Fruit fly (Drosophila melanogaster) whole organism, embryonic: ENCODE results near the gene Eip63E.
A peak's percentile ranks its signal among the peaks of the same experiment; 100 is the strongest.

ENCODE experiments used
- Ada2b ChIP-seq: fragments of 200-800 bp; sonication (Bioruptor generic); IDR thresholded peaks from 2 replicates; pipeline ENCODE4 v1.3.6; 2022; ENCODE audit warnings: missing biosample characterization, missing genetic modification characterization
- BtbVII ChIP-seq: fragments of 200-800 bp; sonication (Bioruptor generic); optimal IDR thresholded peaks from 3 replicates; lab custom pipeline; 2017; ENCODE audit warnings: missing biosample characterization, mild to moderate bottlenecking, missing genetic modification characterization
- CG1024 ChIP-seq: fragments of 200-800 bp; sonication (Bioruptor generic); IDR thresholded peaks from 2 replicates; pipeline ENCODE4 v1.3.6; 2022; ENCODE audit warnings: missing biosample characterization, missing genetic modification characterization
- CG10462 ChIP-seq: fragments of 200-800 bp; sonication (Bioruptor generic); optimal IDR thresholded peaks from 2 replicates; lab custom pipeline; 2016; ENCODE audit warnings: missing biosample characterization, missing genetic modification characterization
- CG14710 ChIP-seq: fragments of 200-800 bp; sonication (Bioruptor generic); optimal IDR thresholded peaks from 3 replicates; lab custom pipeline; 2019; ENCODE audit warnings: missing biosample characterization, mild to moderate bottlenecking, missing genetic modification characterization, moderate library complexity
- CG1602 ChIP-seq: fragments of 200-800 bp; sonication (Bioruptor generic); optimal IDR thresholded peaks from 3 replicates; lab custom pipeline; 2016; ENCODE audit warnings: missing biosample characterization, missing genetic modification characterization
- CG16813 ChIP-seq: fragments of 200-800 bp; sonication (Bioruptor generic); IDR thresholded peaks from 3 replicates; pipeline ENCODE4 v1.3.6; 2022; ENCODE audit warnings: missing biosample characterization, missing genetic modification characterization; ENCODE audit not compliant: partially characterized antibody
- CG17802 ChIP-seq: fragments of 200-800 bp; sonication (Bioruptor generic); optimal IDR thresholded peaks from 2 replicates; lab custom pipeline; 2018; ENCODE audit warnings: missing biosample characterization, mild to moderate bottlenecking, missing genetic modification characterization, moderate library complexity
- CG1832 ChIP-seq: fragments of 200-800 bp; sonication (Bioruptor generic); optimal IDR thresholded peaks from 2 replicates; lab custom pipeline; 2017; ENCODE audit warnings: missing biosample characterization, mild to moderate bottlenecking, missing genetic modification characterization, inconsistent platforms
- CG2116 ChIP-seq: fragments of 200-800 bp; sonication (Bioruptor generic); optimal IDR thresholded peaks from 3 replicates; lab custom pipeline; 2018; ENCODE audit warnings: missing biosample characterization, mild to moderate bottlenecking, missing genetic modification characterization
- CG2202 ChIP-seq: fragments of 200-800 bp; sonication (Bioruptor generic); optimal IDR thresholded peaks from 2 replicates; lab custom pipeline; 2018; ENCODE audit warnings: missing biosample characterization, mild to moderate bottlenecking, missing genetic modification characterization
- CG2889 ChIP-seq: fragments of 200-800 bp; sonication (Bioruptor generic); IDR thresholded peaks from 3 replicates; pipeline ENCODE4 v1.3.6; 2022; ENCODE audit warnings: missing biosample characterization, missing genetic modification characterization
- CG31224 ChIP-seq: fragments of 200-800 bp; sonication (Bioruptor generic); IDR thresholded peaks from 2 replicates; pipeline ENCODE4 v1.3.6; 2022; ENCODE audit warnings: missing biosample characterization, missing genetic modification characterization
- CG31388 ChIP-seq: fragments of 200-800 bp; sonication (Bioruptor generic); optimal IDR thresholded peaks from 2 replicates; lab custom pipeline; 2016; ENCODE audit warnings: missing biosample characterization, missing genetic modification characterization
- CG34224 ChIP-seq: fragments of 200-800 bp; sonication (Bioruptor generic); IDR thresholded peaks from 3 replicates; pipeline ENCODE4 v1.3.6; 2022; ENCODE audit warnings: missing biosample characterization, missing genetic modification characterization; ENCODE audit not compliant: partially characterized antibody
- CG4282 ChIP-seq: fragments of 200-800 bp; sonication (Bioruptor generic); optimal IDR thresholded peaks from 2 replicates; lab custom pipeline; 2016; ENCODE audit warnings: missing biosample characterization, missing genetic modification characterization
- CG4617 ChIP-seq: fragments of 200-800 bp; sonication (Bioruptor generic); optimal IDR thresholded peaks from 3 replicates; lab custom pipeline; 2016; ENCODE audit warnings: missing biosample characterization, missing genetic modification characterization, borderline replicate concordance
- CG4854 ChIP-seq: fragments of 200-800 bp; sonication (Bioruptor generic); optimal IDR thresholded peaks from 2 replicates; lab custom pipeline; 2016; ENCODE audit warnings: missing biosample characterization, missing genetic modification characterization, inconsistent platforms
- CG5180 ChIP-seq: fragments of 200-800 bp; sonication (Bioruptor generic); optimal IDR thresholded peaks from 3 replicates; lab custom pipeline; 2017; ENCODE audit warnings: missing biosample characterization, missing genetic modification characterization, mild to moderate bottlenecking, moderate library complexity, missing genetic modification reagents
- CG6254 ChIP-seq: fragments of 200-800 bp; sonication (Bioruptor generic); optimal IDR thresholded peaks from 3 replicates; lab custom pipeline; 2017; ENCODE audit warnings: mild to moderate bottlenecking, missing biosample characterization, missing genetic modification reagents, missing genetic modification characterization
- CG6791 ChIP-seq: fragments of 200-800 bp; sonication (Bioruptor generic); IDR thresholded peaks from 3 replicates; pipeline ENCODE4 v1.3.6; 2022; ENCODE audit warnings: missing biosample characterization, missing genetic modification characterization; ENCODE audit not compliant: partially characterized antibody
- CG9817 ChIP-seq: fragments of 200-800 bp; sonication (Bioruptor generic); optimal IDR thresholded peaks from 2 replicates; lab custom pipeline; 2018; ENCODE audit warnings: missing biosample characterization, mild to moderate bottlenecking, missing genetic modification characterization, moderate library complexity
- CHES-1-like ChIP-seq: fragments of 200-800 bp; sonication (Bioruptor generic); optimal IDR thresholded peaks from 2 replicates; lab custom pipeline; 2016; ENCODE audit warnings: missing biosample characterization, missing genetic modification characterization
- Doc2 ChIP-seq: fragments of 200-800 bp; sonication (Bioruptor generic); IDR thresholded peaks from 2 replicates; pipeline ENCODE4 v1.3.6; 2022; ENCODE audit warnings: missing biosample characterization, missing genetic modification characterization
- Fer2 ChIP-seq: fragments of 200-800 bp; sonication (Bioruptor generic); optimal IDR thresholded peaks from 2 replicates; lab custom pipeline; 2018; ENCODE audit warnings: missing biosample characterization, mild to moderate bottlenecking, missing genetic modification characterization, moderate library complexity
- HHEX ChIP-seq: fragments of 200-800 bp; sonication (Bioruptor generic); optimal IDR thresholded peaks from 3 replicates; lab custom pipeline; 2017; ENCODE audit warnings: missing biosample characterization, mild to moderate bottlenecking, missing genetic modification characterization, missing genetic modification reagents
- Hand ChIP-seq: fragments of 200-800 bp; sonication (Bioruptor generic); optimal IDR thresholded peaks from 2 replicates; lab custom pipeline; 2017; ENCODE audit warnings: mild to moderate bottlenecking, missing biosample characterization, missing genetic modification reagents, missing genetic modification characterization
- Hmx ChIP-seq: fragments of 200-800 bp; sonication (Bioruptor generic); optimal IDR thresholded peaks from 2 replicates; lab custom pipeline; 2016; ENCODE audit warnings: missing biosample characterization, missing genetic modification characterization
- Hr39 ChIP-seq: fragments of >200 bp; optimal IDR thresholded peaks from 2 replicates; lab custom pipeline; 2017
- MBD-R2 ChIP-seq: fragments of 200-800 bp; sonication (Bioruptor generic); IDR thresholded peaks from 2 replicates; pipeline ENCODE4 v1.3.6; 2022; ENCODE audit warnings: missing biosample characterization, missing genetic modification characterization
- Side ChIP-seq: fragments of 200-800 bp; sonication (Bioruptor generic); optimal IDR thresholded peaks from 2 replicates; lab custom pipeline; 2016; ENCODE audit warnings: missing biosample characterization, missing genetic modification characterization
- Sox102F ChIP-seq: fragments of 200-800 bp; sonication (Bioruptor generic); optimal IDR thresholded peaks from 2 replicates; lab custom pipeline; 2018; ENCODE audit warnings: missing biosample characterization, mild to moderate bottlenecking, missing genetic modification characterization, moderate library complexity
- Stat92E ChIP-seq, 3 experiments: fragments of >200 bp in 2 of 3; fragments of 200-800 bp in 1 of 3; sonication (Bioruptor generic) in 1 of 3; optimal IDR thresholded peaks; 2 replicates each; lab custom pipeline; 2017 to 2019; ENCODE audit warnings: missing biosample characterization in 3 of 3, missing genetic modification characterization in 3 of 3, mild to moderate bottlenecking in 1 of 3, moderate library complexity in 1 of 3
- ab ChIP-seq: fragments of 200-800 bp; sonication (Bioruptor generic); optimal IDR thresholded peaks from 2 replicates; lab custom pipeline; 2016; ENCODE audit warnings: missing biosample characterization, missing genetic modification characterization
- cas ChIP-seq: fragments of 200-800 bp; sonication (Bioruptor generic); IDR thresholded peaks from 2 replicates; pipeline ENCODE4 v1.3.6; 2022; ENCODE audit warnings: missing biosample characterization, missing genetic modification characterization
- chinmo ChIP-seq: fragments of 200-800 bp; sonication (Bioruptor generic); IDR thresholded peaks from 4 replicates; pipeline ENCODE4 v1.3.6; 2022; ENCODE audit warnings: missing biosample characterization, missing genetic modification characterization; ENCODE audit not compliant: partially characterized antibody
- crol ChIP-seq: fragments of 200-800 bp; sonication (Bioruptor generic); IDR thresholded peaks from 2 replicates; pipeline ENCODE4 v1.3.6; 2022; ENCODE audit warnings: missing biosample characterization, missing genetic modification characterization
- jing ChIP-seq: fragments of 200-800 bp; sonication (Bioruptor generic); optimal IDR thresholded peaks from 2 replicates; lab custom pipeline; 2018; ENCODE audit warnings: missing biosample characterization, mild to moderate bottlenecking, missing genetic modification characterization
- nerfin-2 ChIP-seq: fragments of 200-800 bp; sonication (Bioruptor generic); IDR thresholded peaks from 2 replicates; pipeline ENCODE4 v1.3.6; 2022; ENCODE audit warnings: missing biosample characterization, missing genetic modification characterization; ENCODE audit not compliant: partially characterized antibody
- pan ChIP-seq, 4 experiments: fragments of >200 bp in 3 of 4; fragments of 200-800 bp in 1 of 4; sonication (Bioruptor generic) in 1 of 4; optimal IDR thresholded peaks in 3 of 4; IDR thresholded peaks in 1 of 4; 2 replicates each; pipeline versions ENCODE4 v1.3.6 to Lab custom; 2017 to 2022; ENCODE audit warnings: missing biosample characterization in 2 of 4, missing genetic modification characterization in 2 of 4, mixed read lengths in 1 of 4
- phol ChIP-seq: fragments of 200-800 bp; sonication (Bioruptor generic); optimal IDR thresholded peaks from 3 replicates; lab custom pipeline; 2018; ENCODE audit warnings: missing biosample characterization, mild to moderate bottlenecking, missing genetic modification characterization, moderate library complexity
- ranshi ChIP-seq: fragments of 200-800 bp; sonication (Bioruptor generic); IDR thresholded peaks from 2 replicates; pipeline ENCODE4 v1.3.6; 2022; ENCODE audit warnings: missing biosample characterization, missing genetic modification characterization
- ro ChIP-seq: fragments of 200-800 bp; sonication (Bioruptor generic); IDR thresholded peaks from 2 replicates; pipeline ENCODE4 v1.3.6; 2022; ENCODE audit warnings: missing biosample characterization, missing genetic modification characterization
- salm ChIP-seq: fragments of 200-800 bp; sonication (Bioruptor generic); optimal IDR thresholded peaks from 2 replicates; lab custom pipeline; 2018; ENCODE audit warnings: missing biosample characterization, mild to moderate bottlenecking, missing genetic modification characterization
- sc ChIP-seq, 3 experiments: fragments of >200 bp in 2 of 3; fragments of 200-800 bp in 1 of 3; sonication (Bioruptor generic) in 1 of 3; optimal IDR thresholded peaks; 2 replicates in 2 of 3; 3 replicates in 1 of 3; lab custom pipeline; 2017; ENCODE audit warnings: mild to moderate bottlenecking in 1 of 3, missing biosample characterization in 1 of 3, missing genetic modification characterization in 1 of 3, missing genetic modification reagents in 1 of 3
- sens-2 ChIP-seq: fragments of 200-800 bp; sonication (Bioruptor generic); IDR thresholded peaks from 2 replicates; pipeline ENCODE4 v1.3.6; 2022; ENCODE audit warnings: missing biosample characterization, missing genetic modification characterization
- shn ChIP-seq: fragments of 200-800 bp; sonication (Bioruptor generic); optimal IDR thresholded peaks from 3 replicates; lab custom pipeline; 2016; ENCODE audit warnings: missing biosample characterization, missing genetic modification characterization
- slou ChIP-seq: fragments of 200-800 bp; sonication (Bioruptor generic); optimal IDR thresholded peaks from 3 replicates; lab custom pipeline; 2016; ENCODE audit warnings: missing biosample characterization, missing genetic modification characterization
- vvl ChIP-seq: fragments of 200-800 bp; sonication (Bioruptor generic); IDR thresholded peaks from 2 replicates; pipeline ENCODE4 v1.3.6; 2022; ENCODE audit warnings: missing biosample characterization, missing genetic modification characterization

Gene Eip63E

dm6 chr3L:3492116-3492747, 23.3 kb upstream of the Eip63E start (continued):
- TF ChIP-seq CG17802 (tag; lab: Kevin White, UChicago) = no peak
- no peak for TF ChIP-seq MBD-R2
- peak; percentile 33 for TF ChIP-seq Sox102F (GFP tag; lab: Kevin White, UChicago)
- no peak for TF ChIP-seq CG2202 (tag; lab: Kevin White, UChicago)
- no peak for TF ChIP-seq Fer2
- no peak for TF ChIP-seq ranshi
- TF ChIP-seq Hmx (GFP tag; lab: Kevin White, UChicago) = no peak
- no peak for TF ChIP-seq CG2116 (GFP tag; lab: Kevin White, UChicago)
- TF ChIP-seq slou (GFP tag; lab: Kevin White, UChicago) = no peak
- TF ChIP-seq pan (optimal IDR thresholded peaks at IDR 0.05; lab: Kevin White, UChicago) = no peak
- no peak for TF ChIP-seq pan (GFP tag; optimal IDR thresholded peaks at IDR 0.05 in 1 of 2, IDR thresholded peaks at IDR 0.05 in 1 of 2)
- no peak for TF ChIP-seq Hr39 (lab: Kevin White, UChicago)
- TF ChIP-seq vvl (GFP tag; lab: Robert Waterston, UW) = 0 out of 2 replicates have a peak, but pooled peaks have one; percentile 19
- TF ChIP-seq CG4282 = no peak
- no peak for TF ChIP-seq sens-2 (GFP tag; lab: Robert Waterston, UW)
- TF ChIP-seq CG34224 (GFP tag; lab: Robert Waterston, UW) = no peak
- no peak for TF ChIP-seq cas (GFP tag; lab: Robert Waterston, UW)
- TF ChIP-seq CG5180 (GFP tag; lab: Kevin White, UChicago) = no peak
- TF ChIP-seq shn (GFP tag; lab: Kevin White, UChicago) = no peak
- no peak for TF ChIP-seq ro
- TF ChIP-seq HHEX (GFP tag; lab: Kevin White, UChicago) = no peak
- TF ChIP-seq CG6254 (GFP tag; lab: Kevin White, UChicago) = no peak
- TF ChIP-seq nerfin-2 (GFP tag; lab: Robert Waterston, UW) = no peak
- TF ChIP-seq CG2889 (GFP tag; lab: Robert Waterston, UW) = no peak
- TF ChIP-seq CG6791 (GFP tag; lab: Robert Waterston, UW) = no peak
- TF ChIP-seq crol (GFP tag; lab: Robert Waterston, UW) = no peak
- TF ChIP-seq CG31224 (GFP tag; lab: Robert Waterston, UW) = no peak
- TF ChIP-seq CG10462 (GFP tag; lab: Kevin White, UChicago) = no peak
- TF ChIP-seq CG1602 (GFP tag; lab: Kevin White, UChicago) = no peak
- TF ChIP-seq CG1832 (GFP tag; lab: Kevin White, UChicago) = no peak
- no peak for TF ChIP-seq ab
- no peak for TF ChIP-seq CG4854 (GFP tag; lab: Kevin White, UChicago)
- no peak for TF ChIP-seq CG4617 (GFP tag; lab: Kevin White, UChicago)
- TF ChIP-seq Side (GFP tag; lab: Kevin White, UChicago) = no peak
- TF ChIP-seq Doc2 (GFP tag; lab: Robert Waterston, UW) = no peak
- peak; percentile 53 for TF ChIP-seq Hand (GFP tag; lab: Kevin White, UChicago)
- no peak for TF ChIP-seq CG31388
- no peak for TF ChIP-seq Stat92E (GFP tag; optimal IDR thresholded peaks at IDR 0.05; lab: Kevin White, UChicago)
- TF ChIP-seq BtbVII (GFP tag; lab: Kevin White, UChicago) = no peak
- TF ChIP-seq sc (optimal IDR thresholded peaks at IDR 0.05; lab: Kevin White, UChicago) = no peak
- TF ChIP-seq sc (GFP tag; optimal IDR thresholded peaks at IDR 0.05; lab: Kevin White, UChicago) = no peak
- TF ChIP-seq salm = no peak
- no peak for TF ChIP-seq CG14710
- no peak for TF ChIP-seq CG9817 (tag; lab: Kevin White, UChicago)
- no peak for TF ChIP-seq chinmo
- TF ChIP-seq phol (tag; lab: Kevin White, UChicago) = no peak
- TF ChIP-seq Ada2b = peak; percentile 52; the same call in 1 of the 2 replicates
- no peak for TF ChIP-seq CG1024 (GFP tag; lab: Robert Waterston, UW)
- TF ChIP-seq CG16813 (GFP tag; lab: Robert Waterston, UW) = no peak
- no peak for TF ChIP-seq CHES-1-like (GFP tag; lab: Kevin White, UChicago)
- TF ChIP-seq jing (GFP tag; lab: Kevin White, UChicago) = no peak
